Worm (Caenorhabditis elegans) whole organism, L4/young adult: ENCODE data around the gene swsn-3.
A peak's percentile ranks its signal among the peaks of the same experiment; 100 is the strongest.

Experiments used
- W03F9.2 ChIP-seq: fragments of 150-350 bp; optimal IDR thresholded peaks from 2 replicates; lab custom pipeline; 2014; ENCODE audit warnings: missing biosample characterization, missing genetic modification characterization
- dao-5 ChIP-seq: sonication (generic microtip); optimal IDR thresholded peaks from 2 replicates; lab custom pipeline; 2016; ENCODE audit warnings: missing genotype, missing genetic modification characterization, moderate library complexity, missing compliant biosample characterization
- him-1 ChIP-seq: sonication (generic microtip); optimal IDR thresholded peaks from 2 replicates; lab custom pipeline; 2016; ENCODE audit warnings: missing genotype, missing genetic modification reagents, missing genetic modification characterization, missing compliant biosample characterization

Gene swsn-3

DNA sequence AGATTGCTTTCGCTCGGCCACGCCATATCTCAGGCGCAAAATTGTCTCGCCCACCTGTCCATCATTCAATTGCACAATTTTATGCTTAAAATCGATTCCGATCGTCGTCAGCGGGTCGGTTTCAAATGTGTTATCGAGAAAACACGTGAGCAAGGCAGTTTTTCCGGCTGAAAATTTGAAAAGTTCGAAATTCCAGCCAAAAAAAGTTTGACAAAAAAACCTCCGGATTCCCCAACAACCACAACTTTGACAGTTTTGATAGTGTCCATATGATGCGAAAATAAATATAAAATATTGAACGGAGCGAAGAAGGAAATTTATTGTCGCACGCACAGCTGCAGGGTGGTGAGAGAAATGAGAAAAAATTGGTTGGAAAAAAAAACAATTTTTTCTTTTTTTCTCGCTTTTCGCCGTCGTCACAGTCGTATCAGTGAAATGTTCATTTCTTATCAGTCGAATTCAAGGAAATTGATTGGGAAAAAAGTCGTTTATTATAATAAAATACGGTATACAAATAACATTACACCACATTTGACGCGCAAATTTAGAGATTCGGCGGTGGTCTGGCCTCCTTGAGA is 34.8 kb downstream of the swsn-3 start, which contains the start of gene Y71H2AM.12:
Gene Y71H2AM.12 (minus strand): TSS at position 486 of the 578 bp plus-strand sequence.
- TF ChIP-seq W03F9.2 (tag; lab: Kevin White, UChicago) (no peak), dao-5 (tag; lab: Kevin White, UChicago) (no peak), him-1 (no peak)

DNA sequence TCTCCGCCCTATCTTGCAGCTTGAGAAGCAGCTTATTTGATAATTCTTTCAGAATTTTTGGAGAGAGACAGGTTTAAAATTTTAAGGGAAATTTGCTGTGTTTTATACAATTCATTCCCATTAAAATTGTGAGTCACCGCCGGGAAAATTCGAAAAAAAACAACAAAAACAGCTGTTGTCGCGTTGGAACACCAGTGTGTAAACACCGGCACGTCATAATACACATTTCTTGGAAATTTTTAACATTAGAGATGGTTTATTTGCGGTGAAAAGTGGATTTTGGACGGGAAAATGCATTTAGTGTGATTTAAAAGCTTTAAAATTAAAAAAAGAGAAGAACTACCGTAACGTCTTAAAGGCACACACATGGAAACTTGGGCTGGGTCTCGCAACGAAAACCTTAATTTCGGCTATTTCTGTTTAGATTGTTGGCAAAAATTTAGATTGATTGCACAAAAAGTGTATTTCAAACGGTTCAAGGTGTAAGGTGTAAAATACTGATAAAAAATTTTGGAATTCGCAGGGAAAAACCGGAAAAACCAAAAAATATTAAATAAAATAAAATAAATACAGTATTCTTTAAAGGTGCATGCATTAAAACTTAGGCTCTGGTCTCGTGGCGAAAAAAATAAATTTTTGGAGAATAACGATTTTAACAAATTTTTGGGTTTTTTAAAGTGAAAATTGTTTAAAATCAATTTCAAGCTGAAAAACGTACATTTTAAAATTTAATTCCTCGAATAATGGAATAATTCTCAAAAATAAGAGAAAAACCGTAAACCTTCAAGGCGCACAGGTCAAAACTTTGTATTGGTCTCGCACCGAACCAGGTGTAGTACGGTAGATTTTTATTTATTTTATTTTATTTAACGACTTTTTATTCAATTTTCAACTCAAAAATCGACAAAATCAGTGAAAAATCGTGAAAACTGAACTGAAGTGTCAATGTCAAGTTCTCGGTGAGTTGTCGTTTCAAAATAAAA is 43.0 kb downstream of the swsn-3 start, which contains the start of gene cosa-1:
Gene cosa-1 (plus strand): TSS at position 896 of the 983 bp plus-strand sequence.
- TF ChIP-seq him-1 (no peak), dao-5 (tag; lab: Kevin White, UChicago) (no peak), W03F9.2 (tag; lab: Kevin White, UChicago) (no peak)

DNA sequence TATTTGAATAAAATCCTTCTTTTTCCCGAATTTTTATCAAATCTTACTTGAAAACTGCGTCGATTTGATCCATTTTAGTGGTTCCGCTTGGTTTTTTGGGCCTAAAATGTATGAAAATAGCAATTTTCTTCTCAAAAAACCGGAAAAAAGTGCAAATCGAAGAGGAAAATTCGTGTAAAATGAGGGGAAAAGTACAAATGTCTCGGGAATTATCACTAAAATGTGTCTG is 43.6 kb downstream of the swsn-3 start, which contains the start of gene Y71H2AM.11:
Gene Y71H2AM.11 (minus strand): TSS at position 101 of the 229 bp plus-strand sequence.
- TF ChIP-seq dao-5 (tag; lab: Kevin White, UChicago): no peak
- no peak for TF ChIP-seq W03F9.2 (tag; lab: Kevin White, UChicago)
- no peak for TF ChIP-seq him-1

DNA sequence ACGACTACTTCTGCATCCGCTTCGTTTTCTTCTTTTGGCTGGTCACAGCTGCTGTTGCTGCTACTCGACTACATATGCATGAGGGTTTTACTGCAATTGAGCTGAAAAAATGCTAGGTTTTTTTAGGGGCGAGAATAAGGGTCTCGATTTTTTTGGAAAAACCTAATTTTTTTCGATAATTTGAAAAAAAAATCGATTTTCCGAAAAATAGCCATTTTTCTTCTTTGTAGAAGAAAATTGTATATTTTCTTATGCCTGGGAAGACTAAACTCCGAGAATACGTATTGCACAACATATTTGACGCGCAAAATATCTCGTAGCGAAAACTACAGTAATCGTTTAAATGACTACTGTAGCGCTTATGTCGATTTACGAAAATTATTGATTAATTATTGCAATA is 52.0 kb downstream of the swsn-3 start, which contains the start of gene tmem-132:
Gene tmem-132 (minus strand): TSS at position 101 of the 400 bp plus-strand sequence.
- TF ChIP-seq dao-5 (tag; lab: Kevin White, UChicago) (no peak), him-1 (peak; percentile 22)
